Fruit fly (Drosophila melanogaster) whole organism, embryonic: ENCODE measurements around the gene CG31445.

Source experiments
- CG10959 ChIP-seq: fragments of 200-800 bp; sonication (Bioruptor generic); IDR thresholded peaks from 2 replicates; pipeline ENCODE4 v1.3.6; 2022; ENCODE audit warnings: missing biosample characterization, missing genetic modification characterization
- CG12391 ChIP-seq: fragments of 200-800 bp; sonication (Bioruptor generic); optimal IDR thresholded peaks from 3 replicates; lab custom pipeline; 2018; ENCODE audit warnings: missing biosample characterization, mild to moderate bottlenecking, missing genetic modification characterization, moderate library complexity
- CG12942 ChIP-seq: fragments of 200-800 bp; sonication (Bioruptor generic); optimal IDR thresholded peaks from 3 replicates; lab custom pipeline; 2016; ENCODE audit warnings: missing biosample characterization, missing genetic modification characterization
- CG15269 ChIP-seq: fragments of 200-800 bp; sonication (Bioruptor generic); optimal IDR thresholded peaks from 2 replicates; lab custom pipeline; 2018; ENCODE audit warnings: missing biosample characterization, mild to moderate bottlenecking, missing genetic modification characterization, moderate library complexity
- CG15696 ChIP-seq: fragments of 200-800 bp; sonication (Bioruptor generic); optimal IDR thresholded peaks from 2 replicates; lab custom pipeline; 2019; ENCODE audit warnings: missing biosample characterization, mild to moderate bottlenecking, missing genetic modification characterization, moderate library complexity
- CG16863 ChIP-seq: fragments of 200-800 bp; sonication (Bioruptor generic); optimal IDR thresholded peaks from 3 replicates; lab custom pipeline; 2016; ENCODE audit warnings: missing biosample characterization, missing genetic modification characterization
- CG1832 ChIP-seq: fragments of 200-800 bp; sonication (Bioruptor generic); optimal IDR thresholded peaks from 2 replicates; lab custom pipeline; 2017; ENCODE audit warnings: missing biosample characterization, mild to moderate bottlenecking, missing genetic modification characterization, inconsistent platforms
- CG30403 ChIP-seq: fragments of 200-800 bp; sonication (Bioruptor generic); optimal IDR thresholded peaks from 3 replicates; lab custom pipeline; 2016; ENCODE audit warnings: missing biosample characterization, missing genetic modification characterization
- CG3281 ChIP-seq: fragments of 200-800 bp; sonication (Bioruptor generic); optimal IDR thresholded peaks from 3 replicates; lab custom pipeline; 2017; ENCODE audit warnings: missing biosample characterization, mild to moderate bottlenecking, missing genetic modification characterization
- CG34376 ChIP-seq: fragments of 200-800 bp; sonication (Bioruptor generic); optimal IDR thresholded peaks from 2 replicates; lab custom pipeline; 2018; ENCODE audit warnings: missing biosample characterization, mild to moderate bottlenecking, missing genetic modification characterization
- CG6765 ChIP-seq: fragments of 200-800 bp; sonication (Bioruptor generic); optimal IDR thresholded peaks from 3 replicates; lab custom pipeline; 2017; ENCODE audit warnings: missing biosample characterization, mild to moderate bottlenecking, missing genetic modification characterization
- CG7357 ChIP-seq: fragments of 200-800 bp; sonication (Bioruptor generic); IDR thresholded peaks from 3 replicates; pipeline ENCODE4 v1.3.6; 2022; ENCODE audit warnings: missing biosample characterization, missing genetic modification characterization
- CG9817 ChIP-seq: fragments of 200-800 bp; sonication (Bioruptor generic); optimal IDR thresholded peaks from 2 replicates; lab custom pipeline; 2018; ENCODE audit warnings: missing biosample characterization, mild to moderate bottlenecking, missing genetic modification characterization, moderate library complexity
- D19A ChIP-seq: fragments of 200-800 bp; optimal IDR thresholded peaks from 3 replicates; lab custom pipeline; 2019; ENCODE audit warnings: missing biosample characterization, mild to moderate bottlenecking, missing genetic modification characterization, moderate library complexity
- Deaf1 ChIP-seq: fragments of 200-800 bp; optimal IDR thresholded peaks from 3 replicates; lab custom pipeline; 2019; ENCODE audit warnings: missing biosample characterization, mild to moderate bottlenecking, missing genetic modification characterization, moderate library complexity
- Dp ChIP-seq: fragments of 200-800 bp; sonication (Bioruptor generic); optimal IDR thresholded peaks from 2 replicates; lab custom pipeline; 2018; ENCODE audit warnings: missing biosample characterization, mild to moderate bottlenecking, missing genetic modification characterization, moderate library complexity
- Ets97D ChIP-seq: fragments of 200-800 bp; sonication (Bioruptor generic); optimal IDR thresholded peaks from 3 replicates; lab custom pipeline; 2016; ENCODE audit warnings: missing biosample characterization, missing genetic modification characterization
- Gsc ChIP-seq: fragments of 200-800 bp; sonication (Bioruptor generic); IDR thresholded peaks from 2 replicates; pipeline ENCODE4 v1.3.6; 2022; ENCODE audit warnings: missing biosample characterization, missing genetic modification characterization
- Gug ChIP-seq: fragments of 200-800 bp; sonication (Bioruptor generic); IDR thresholded peaks from 4 replicates; pipeline ENCODE4 v1.3.6; 2022; ENCODE audit warnings: missing biosample characterization, missing genetic modification characterization
- MBD-R2 ChIP-seq: fragments of 200-800 bp; sonication (Bioruptor generic); IDR thresholded peaks from 2 replicates; pipeline ENCODE4 v1.3.6; 2022; ENCODE audit warnings: missing biosample characterization, missing genetic modification characterization
- Nf-YB ChIP-seq: fragments of 200-800 bp; sonication (Bioruptor generic); optimal IDR thresholded peaks from 3 replicates; lab custom pipeline; 2019; ENCODE audit warnings: missing biosample characterization, mild to moderate bottlenecking, missing genetic modification characterization, moderate library complexity
- Vsx1 ChIP-seq: fragments of 200-800 bp; sonication (Bioruptor generic); optimal IDR thresholded peaks from 2 replicates; lab custom pipeline; 2017; ENCODE audit warnings: missing biosample characterization, mild to moderate bottlenecking, missing genetic modification characterization, missing genetic modification reagents
- abd-A ChIP-seq: fragments of 200-800 bp; sonication (Bioruptor generic); optimal IDR thresholded peaks from 3 replicates; lab custom pipeline; 2019; ENCODE audit warnings: missing biosample characterization, mild to moderate bottlenecking, missing genetic modification characterization, moderate library complexity
- amos ChIP-seq: fragments of 200-800 bp; sonication (Bioruptor generic); IDR thresholded peaks from 2 replicates; pipeline ENCODE4 v1.3.6; 2022; ENCODE audit warnings: missing biosample characterization, missing genetic modification characterization; ENCODE audit not compliant: partially characterized antibody
- bab2 ChIP-seq: fragments of 200-800 bp; sonication (Bioruptor generic); optimal IDR thresholded peaks from 2 replicates; lab custom pipeline; 2016; ENCODE audit warnings: missing biosample characterization, missing genetic modification characterization
- bbx ChIP-seq: fragments of 200-800 bp; sonication (Bioruptor generic); IDR thresholded peaks from 2 replicates; pipeline ENCODE4 v1.3.6; 2022; ENCODE audit warnings: missing biosample characterization, missing genetic modification characterization; ENCODE audit not compliant: partially characterized antibody
- bsh ChIP-seq, 2 experiments: fragments of 200-800 bp; sonication (Bioruptor generic); optimal IDR thresholded peaks; 2 replicates each; lab custom pipeline; 2017 to 2018; ENCODE audit warnings: mild to moderate bottlenecking in 2 of 2, missing biosample characterization in 2 of 2, missing genetic modification characterization in 2 of 2, moderate library complexity in 1 of 2
- cwo ChIP-seq: fragments of 200-800 bp; sonication (Bioruptor generic); optimal IDR thresholded peaks from 3 replicates; lab custom pipeline; 2017; ENCODE audit warnings: missing biosample characterization, missing genetic modification characterization, mild to moderate bottlenecking, moderate library complexity, missing genetic modification reagents
- dpn ChIP-seq, 2 experiments: fragments of 200-800 bp; sonication (Bioruptor generic); optimal IDR thresholded peaks; 3 replicates each; lab custom pipeline; 2016; ENCODE audit warnings: missing biosample characterization in 2 of 2, missing genetic modification characterization in 2 of 2
- en ChIP-seq: fragments of 200-800 bp; sonication (Bioruptor generic); optimal IDR thresholded peaks from 2 replicates; lab custom pipeline; 2016; ENCODE audit warnings: missing biosample characterization, missing genetic modification characterization
- ewg ChIP-seq: fragments of 200-800 bp; sonication (Bioruptor generic); optimal IDR thresholded peaks from 3 replicates; lab custom pipeline; 2017; ENCODE audit warnings: mild to moderate bottlenecking, missing biosample characterization, missing genetic modification reagents, missing genetic modification characterization
- gem ChIP-seq: fragments of 200-800 bp; sonication (Bioruptor generic); optimal IDR thresholded peaks from 2 replicates; lab custom pipeline; 2019; ENCODE audit warnings: missing biosample characterization, mild to moderate bottlenecking, missing genetic modification characterization, moderate library complexity
- hkb ChIP-seq, 2 experiments: fragments of 200-800 bp in 1 of 2; fragments of >200 bp in 1 of 2; sonication (Bioruptor generic) in 1 of 2; IDR thresholded peaks in 1 of 2; optimal IDR thresholded peaks in 1 of 2; 2 replicates each; pipeline versions ENCODE4 v1.3.6 to Lab custom; 2017 to 2022; ENCODE audit warnings: missing biosample characterization in 1 of 2, missing genetic modification characterization in 1 of 2
- lilli ChIP-seq: fragments of 200-800 bp; sonication (Bioruptor generic); optimal IDR thresholded peaks from 3 replicates; lab custom pipeline; 2016; ENCODE audit warnings: missing biosample characterization, missing genetic modification characterization
- lmd ChIP-seq: fragments of 200-800 bp; sonication (Bioruptor generic); IDR thresholded peaks from 2 replicates; pipeline ENCODE4 v1.3.6; 2022; ENCODE audit warnings: missing biosample characterization, missing genetic modification characterization
- maf-S ChIP-seq: fragments of 200-800 bp; sonication (Bioruptor generic); optimal IDR thresholded peaks from 2 replicates; lab custom pipeline; 2016; ENCODE audit warnings: missing biosample characterization, missing genetic modification characterization
- odd ChIP-seq: fragments of 200-800 bp; sonication (Bioruptor generic); optimal IDR thresholded peaks from 2 replicates; lab custom pipeline; 2017; ENCODE audit warnings: missing biosample characterization, mild to moderate bottlenecking, missing genetic modification characterization
- phol ChIP-seq: fragments of 200-800 bp; sonication (Bioruptor generic); optimal IDR thresholded peaks from 3 replicates; lab custom pipeline; 2018; ENCODE audit warnings: missing biosample characterization, mild to moderate bottlenecking, missing genetic modification characterization, moderate library complexity
- psq ChIP-seq: fragments of 200-800 bp; sonication (Bioruptor generic); optimal IDR thresholded peaks from 2 replicates; lab custom pipeline; 2017; ENCODE audit warnings: missing biosample characterization, missing genetic modification characterization
- pzg ChIP-seq: fragments of 200-800 bp; sonication (Bioruptor generic); optimal IDR thresholded peaks from 3 replicates; lab custom pipeline; 2018; ENCODE audit warnings: missing biosample characterization, mild to moderate bottlenecking, missing genetic modification characterization, moderate library complexity
- sens ChIP-seq: fragments of 200-800 bp; sonication (Bioruptor generic); peaks from one replicate; lab custom pipeline; 2016; ENCODE audit warnings: missing biosample characterization, missing genetic modification characterization
- shn ChIP-seq: fragments of 200-800 bp; sonication (Bioruptor generic); optimal IDR thresholded peaks from 3 replicates; lab custom pipeline; 2016; ENCODE audit warnings: missing biosample characterization, missing genetic modification characterization
- sisA ChIP-seq: fragments of 200-800 bp; sonication (Bioruptor generic); IDR thresholded peaks from 2 replicates; pipeline ENCODE4 v1.3.6; 2022; ENCODE audit warnings: missing biosample characterization, missing genetic modification characterization
- so ChIP-seq: fragments of 200-800 bp; sonication (Bioruptor generic); IDR thresholded peaks from 3 replicates; pipeline ENCODE4 v1.3.6; 2022; ENCODE audit warnings: missing biosample characterization, missing genetic modification characterization
- sob ChIP-seq: fragments of 200-800 bp; sonication (Bioruptor generic); IDR thresholded peaks from 2 replicates; pipeline ENCODE4 v1.3.6; 2022; ENCODE audit warnings: missing biosample characterization, missing genetic modification characterization
- sug ChIP-seq: fragments of 200-800 bp; optimal IDR thresholded peaks from 2 replicates; lab custom pipeline; 2019; ENCODE audit warnings: missing biosample characterization, mild to moderate bottlenecking, missing genetic modification characterization, moderate library complexity
- trh ChIP-seq: fragments of 200-800 bp; sonication (Bioruptor generic); optimal IDR thresholded peaks from 2 replicates; lab custom pipeline; 2016; ENCODE audit warnings: missing biosample characterization, missing genetic modification characterization
- vnd ChIP-seq: fragments of 200-800 bp; sonication (Bioruptor generic); IDR thresholded peaks from 3 replicates; pipeline ENCODE4 v1.3.6; 2022; ENCODE audit warnings: missing biosample characterization, missing genetic modification characterization; ENCODE audit not compliant: partially characterized antibody

CG31445 gene

dm6 chr3R:29199807-29200693 lies 44.6 kb downstream of the CG31445 start, which contains the start of gene CG11899:
Gene CG11899, plus strand, starts transcription at chr3R:29200454.
- no peak for TF ChIP-seq D19A (tag; lab: Kevin White, UChicago)
- peak; percentile 63 for TF ChIP-seq sens (GFP tag; lab: Kevin White, UChicago)
- no peak for TF ChIP-seq CG34376 (GFP tag; lab: Kevin White, UChicago)
- no peak for TF ChIP-seq CG6765 (GFP tag; lab: Kevin White, UChicago)
- no peak for TF ChIP-seq CG10959 (GFP tag; lab: Robert Waterston, UW)
- TF ChIP-seq pzg (GFP tag; lab: Kevin White, UChicago), result no peak
- TF ChIP-seq bab2 (GFP tag; lab: Kevin White, UChicago), result peak; percentile 7
- no peak for TF ChIP-seq trh (GFP tag; lab: Kevin White, UChicago)
- TF ChIP-seq Deaf1, result no peak
- no peak for TF ChIP-seq bbx (GFP tag; lab: Robert Waterston, UW)
- TF ChIP-seq CG1832 (GFP tag; lab: Kevin White, UChicago), result no peak
- no peak for TF ChIP-seq dpn (GFP tag; optimal IDR thresholded peaks at IDR 0.05; lab: Kevin White, UChicago)
- 0 out of 2 replicates have a peak, but pooled peaks have one; percentile 17 for TF ChIP-seq amos (GFP tag; lab: Robert Waterston, UW)
- no peak for TF ChIP-seq ewg (GFP tag; lab: Kevin White, UChicago)
- TF ChIP-seq en (GFP tag; lab: Kevin White, UChicago), result no peak
- no peak for TF ChIP-seq odd (GFP tag; lab: Kevin White, UChicago)
- TF ChIP-seq hkb (optimal IDR thresholded peaks at IDR 0.05; lab: Kevin White, UChicago), result no peak
- no peak for TF ChIP-seq hkb (GFP tag; IDR thresholded peaks at IDR 0.05; lab: Robert Waterston, UW)
- TF ChIP-seq maf-S, result no peak
- TF ChIP-seq lilli (GFP tag; lab: Kevin White, UChicago), result no peak
- TF ChIP-seq CG9817, result no peak
- TF ChIP-seq shn (GFP tag; lab: Kevin White, UChicago), result no peak
- TF ChIP-seq CG15269, result no peak
- TF ChIP-seq Ets97D (GFP tag; lab: Kevin White, UChicago), result no peak
- TF ChIP-seq psq (GFP tag; lab: Kevin White, UChicago), result no peak
- TF ChIP-seq bsh (GFP tag; optimal IDR thresholded peaks at IDR 0.05; lab: Kevin White, UChicago), result peak in 1 of 2 experiments; percentile 47
- TF ChIP-seq CG12391 (tag; lab: Kevin White, UChicago), result no peak
- no peak for TF ChIP-seq CG16863 (GFP tag; lab: Kevin White, UChicago)
- TF ChIP-seq CG3281 (GFP tag; lab: Kevin White, UChicago), result no peak
- no peak for TF ChIP-seq CG7357 (GFP tag; lab: Robert Waterston, UW)
- no peak for TF ChIP-seq CG15696 (tag; lab: Kevin White, UChicago)
- no peak for TF ChIP-seq vnd
- TF ChIP-seq sob, result no peak
- peak; percentile 46 for TF ChIP-seq sug (tag; lab: Kevin White, UChicago)
- no peak for TF ChIP-seq CG30403 (GFP tag; lab: Kevin White, UChicago)
- TF ChIP-seq MBD-R2, result no peak
- peak; percentile 75; the same call in 3 of the 4 replicates for TF ChIP-seq Gug
- TF ChIP-seq Dp (GFP tag; lab: Kevin White, UChicago), result no peak
- TF ChIP-seq lmd (GFP tag; lab: Robert Waterston, UW), result peak; percentile 23; the same call in 1 of the 2 replicates
- TF ChIP-seq cwo (GFP tag; lab: Kevin White, UChicago), result peak; percentile 89
- no peak for TF ChIP-seq Nf-YB (GFP tag; lab: Kevin White, UChicago)
- no peak for TF ChIP-seq so (GFP tag; lab: Robert Waterston, UW)
- TF ChIP-seq phol (tag; lab: Kevin White, UChicago), result no peak
- TF ChIP-seq Gsc (GFP tag; lab: Robert Waterston, UW), result no peak
- no peak for TF ChIP-seq gem (tag; lab: Kevin White, UChicago)
- no peak for TF ChIP-seq abd-A (tag; lab: Kevin White, UChicago)
- no peak for TF ChIP-seq Vsx1
- no peak for TF ChIP-seq CG12942 (GFP tag; lab: Kevin White, UChicago)
- no peak for TF ChIP-seq sisA (GFP tag; lab: Robert Waterston, UW)
